Worm (Caenorhabditis elegans) whole organism, midembryonic: Measurements from ENCODE around the gene smrc-1.

Experiments
- cog-1 ChIP-seq: sonication (generic microtip); optimal IDR thresholded peaks from 2 replicates; lab custom pipeline; 2016; ENCODE audit warnings: missing genetic modification characterization, missing compliant biosample characterization
- flt-1 ChIP-seq: fragments of 200-800 bp; sonication (Bioruptor generic); IDR thresholded peaks from 2 replicates; pipeline ENCODE4 v1.3.6; 2022; ENCODE audit warnings: missing genetic modification characterization, missing compliant biosample characterization
- klf-2 ChIP-seq: fragments of 200-800 bp; sonication (Bioruptor generic); conservative IDR thresholded peaks from 2 replicates; pipeline ENCODE4 v1.3.6; 2022; ENCODE audit warnings: missing genetic modification reagents, missing genetic modification characterization, missing compliant biosample characterization
- ref-1 ChIP-seq: fragments of 200-800 bp; sonication (Bioruptor generic); conservative IDR thresholded peaks from 2 replicates; pipeline ENCODE4 v1.3.6; 2022; ENCODE audit warnings: missing genetic modification reagents, missing genetic modification characterization, missing compliant biosample characterization
- ztf-23 ChIP-seq: fragments of 200-800 bp; sonication (Bioruptor generic); IDR thresholded peaks from 2 replicates; pipeline ENCODE4 v1.3.6; 2022; ENCODE audit warnings: missing genetic modification reagents, missing genetic modification characterization, missing compliant biosample characterization
- ztf-29 ChIP-seq: fragments of 200-800 bp; sonication (Bioruptor generic); IDR thresholded peaks from 2 replicates; pipeline ENCODE4 v1.3.6; 2022; ENCODE audit warnings: missing genetic modification reagents, missing genetic modification characterization, missing compliant biosample characterization

DNA sequence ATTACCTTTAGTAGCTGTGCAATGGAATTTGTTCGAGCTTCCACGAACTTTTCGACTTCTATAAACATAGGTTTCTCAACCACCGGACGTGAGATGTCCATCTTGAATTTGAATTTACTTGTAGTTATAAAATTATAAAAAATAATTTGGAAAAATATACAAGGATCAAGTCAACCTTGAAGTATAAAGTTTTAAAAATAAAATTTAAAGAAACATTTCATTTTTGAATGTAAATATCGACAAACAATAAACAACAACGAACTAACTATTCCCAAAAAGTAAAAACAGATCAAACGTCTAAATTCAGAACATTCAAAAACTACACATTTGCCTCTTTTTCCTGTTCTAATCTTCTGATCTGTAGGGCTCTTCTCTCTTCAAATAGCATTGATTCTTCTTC, 40.1 kb downstream of the smrc-1 start, which contains the start of gene popl-1:
- TF ChIP-seq flt-1: no peak
- TF ChIP-seq cog-1 (tag; lab: Kevin White, UChicago): no peak
- no peak for TF ChIP-seq klf-2 (GFP tag; lab: Robert Waterston, UW)
- TF ChIP-seq ztf-29: no peak
- TF ChIP-seq ref-1: no peak
- no peak for TF ChIP-seq ztf-23 (GFP tag; lab: Robert Waterston, UW)
